Worm (Caenorhabditis elegans) whole organism, L3 larva: ENCODE data around the gene cyk-7.
A peak's percentile ranks its signal among the peaks of the same experiment; 100 is the strongest.

ENCODE experiments used
- ZK546.5 ChIP-seq: sonication (generic microtip); optimal IDR thresholded peaks from 2 replicates; lab custom pipeline; 2017; ENCODE audit warnings: missing biosample characterization, missing genetic modification characterization
- ama-1 ChIP-seq: fragments of 150-350 bp; optimal IDR thresholded peaks from 2 replicates; lab custom pipeline; 2018
- ceh-82 ChIP-seq: fragments of 150-350 bp; optimal IDR thresholded peaks from 2 replicates; lab custom pipeline; 2014; ENCODE audit warnings: missing biosample characterization, missing genetic modification characterization
- egl-27 ChIP-seq: sonication (generic microtip); optimal IDR thresholded peaks from 4 replicates; lab custom pipeline; 2017; ENCODE audit warnings: missing biosample characterization, missing genetic modification reagents, missing genetic modification characterization
- egl-5 ChIP-seq: fragments of 150-350 bp; optimal IDR thresholded peaks from 2 replicates; lab custom pipeline; 2017; ENCODE audit warnings: missing biosample characterization, missing genetic modification reagents, missing genetic modification characterization, inconsistent platforms
- eor-1 ChIP-seq, 2 experiments: fragments of 150-350 bp; optimal IDR thresholded peaks; 2 replicates each; lab custom pipeline; 2014 to 2018; ENCODE audit warnings: missing biosample characterization in 2 of 2, missing genetic modification characterization in 2 of 2
- fkh-2 ChIP-seq: fragments of 150-350 bp; optimal IDR thresholded peaks from 2 replicates; lab custom pipeline; 2014; ENCODE audit warnings: missing biosample characterization, missing genetic modification reagents, missing genetic modification characterization
- fos-1 ChIP-seq: fragments of 150-350 bp; optimal IDR thresholded peaks from 2 replicates; lab custom pipeline; 2014; ENCODE audit warnings: missing biosample characterization, missing genetic modification characterization
- lin-39 ChIP-seq: fragments of 150-350 bp; optimal IDR thresholded peaks from 2 replicates; lab custom pipeline; 2018; ENCODE audit warnings: missing biosample characterization, missing genetic modification reagents, missing genetic modification characterization
- mml-1 ChIP-seq: fragments of 150-350 bp; sonication (generic microtip); optimal IDR thresholded peaks from 3 replicates; lab custom pipeline; 2014; ENCODE audit warnings: missing biosample characterization, missing genetic modification characterization
- nfya-1 ChIP-seq: sonication (generic microtip); optimal IDR thresholded peaks from 2 replicates; lab custom pipeline; 2017; ENCODE audit warnings: missing genetic modification characterization, mild to moderate bottlenecking, missing compliant biosample characterization, antibody characterized with exemption, moderate library complexity; ENCODE audit not compliant: insufficient read depth
- nhr-11 ChIP-seq: fragments of 150-350 bp; optimal IDR thresholded peaks from 2 replicates; lab custom pipeline; 2014; ENCODE audit warnings: missing biosample characterization, missing genetic modification characterization
- nhr-12 ChIP-seq: fragments of 150-350 bp; optimal IDR thresholded peaks from 2 replicates; lab custom pipeline; 2014; ENCODE audit warnings: missing biosample characterization, missing genetic modification characterization
- nhr-23 ChIP-seq: fragments of 150-350 bp; optimal IDR thresholded peaks from 2 replicates; lab custom pipeline; 2014; ENCODE audit warnings: missing biosample characterization, missing genetic modification reagents, missing genetic modification characterization
- nhr-237 ChIP-seq: fragments of 150-350 bp; optimal IDR thresholded peaks from 2 replicates; lab custom pipeline; 2014; ENCODE audit warnings: missing biosample characterization, missing genetic modification characterization
- nhr-28 ChIP-seq: fragments of 150-350 bp; optimal IDR thresholded peaks from 2 replicates; lab custom pipeline; 2014; ENCODE audit warnings: missing biosample characterization, missing genetic modification characterization
- nhr-43 ChIP-seq: sonication (generic microtip); optimal IDR thresholded peaks from 2 replicates; lab custom pipeline; 2016; ENCODE audit warnings: mild to moderate bottlenecking, missing genetic modification characterization, missing compliant biosample characterization; ENCODE audit not compliant: poor library complexity, severe bottlenecking
- nhr-67 ChIP-seq: fragments of 150-350 bp; optimal IDR thresholded peaks from 2 replicates; lab custom pipeline; 2014; ENCODE audit warnings: missing biosample characterization, missing genetic modification characterization
- skn-1 ChIP-seq: fragments of 150-350 bp; optimal IDR thresholded peaks from 2 replicates; lab custom pipeline; 2014; ENCODE audit warnings: missing biosample characterization, missing genetic modification characterization
- unc-62 ChIP-seq: fragments of 150-350 bp; sonication (generic microtip); optimal IDR thresholded peaks from 4 replicates; lab custom pipeline; 2014; ENCODE audit warnings: missing biosample characterization, missing genetic modification reagents, missing genetic modification characterization
- zag-1 ChIP-seq: fragments of 150-350 bp; optimal IDR thresholded peaks from 2 replicates; lab custom pipeline; 2014; ENCODE audit warnings: missing biosample characterization, missing genetic modification characterization
- ztf-4 ChIP-seq: fragments of 150-350 bp; optimal IDR thresholded peaks from 2 replicates; lab custom pipeline; 2014; ENCODE audit warnings: missing biosample characterization, missing genetic modification characterization

The cyk-7 gene

DNA sequence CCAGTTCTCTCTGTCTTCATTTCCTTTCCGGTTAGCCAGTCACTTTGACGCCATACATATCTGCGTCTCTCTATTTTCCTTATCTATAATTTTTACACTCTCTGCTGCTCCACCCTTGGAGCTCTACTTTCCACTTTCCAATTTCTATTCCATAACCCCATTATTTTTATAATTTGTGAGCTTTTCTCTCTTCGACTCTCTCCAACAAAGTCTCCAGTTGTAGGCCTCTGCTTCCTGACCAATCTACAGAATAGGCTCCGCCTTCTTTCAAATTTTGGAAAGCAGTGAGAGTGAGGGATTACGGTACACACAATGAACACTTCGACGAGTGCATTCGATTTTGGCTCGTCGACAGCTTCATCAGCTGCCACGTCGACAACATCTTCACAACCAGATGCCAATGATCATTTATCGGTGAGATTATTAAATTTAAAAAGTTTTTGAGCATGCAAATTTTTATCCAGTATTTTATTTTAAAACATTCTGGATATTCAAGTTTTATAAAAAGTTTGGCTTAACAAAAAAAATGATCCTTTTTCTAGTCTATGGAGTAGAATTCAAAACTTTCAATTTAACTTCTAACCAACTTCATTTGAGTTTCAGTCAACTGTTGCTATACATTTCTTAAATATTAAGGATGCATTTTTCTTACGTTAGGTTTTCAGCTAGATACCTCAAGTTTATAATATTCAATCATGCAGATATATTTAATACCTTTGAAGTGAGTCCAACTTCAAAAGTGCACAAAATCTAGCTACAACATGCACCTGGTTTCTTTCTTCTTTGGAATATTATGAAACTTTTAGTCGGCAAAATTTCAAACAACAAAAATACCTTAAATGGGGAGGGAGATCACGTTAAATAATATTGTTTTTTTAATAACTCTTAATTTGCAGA lies 19.2 kb upstream of the cyk-7 start, which contains the start of gene egl-5:
egl-5 (plus strand) TSS at position 216 of the 897 bp plus-strand sequence.
- TF ChIP-seq ZK546.5 (tag; lab: Kevin White, UChicago) = no peak
- peak; percentile 79 for TF ChIP-seq nfya-1
- no peak for TF ChIP-seq nhr-43 (tag; lab: Kevin White, UChicago)
- peak; percentile 100 for TF ChIP-seq skn-1 (tag; lab: Kevin White, UChicago)
- TF ChIP-seq unc-62 (GFP tag; lab: Kevin White, UChicago) = no peak
- peak; percentile 99 for TF ChIP-seq egl-5
- no peak for TF ChIP-seq zag-1 (tag; lab: Kevin White, UChicago)
- peak; percentile 100 for TF ChIP-seq nhr-23 (tag; lab: Kevin White, UChicago)

- peak; percentile 100 for TF ChIP-seq egl-5
- peak; percentile 96 for TF ChIP-seq nfya-1
- no peak for TF ChIP-seq eor-1 (tag; optimal IDR thresholded peaks at IDR 0.05; lab: Kevin White, UChicago)
Measured at ce11 chrIII:7812208-7812880, 17.1 kb upstream of the cyk-7 start.

DNA sequence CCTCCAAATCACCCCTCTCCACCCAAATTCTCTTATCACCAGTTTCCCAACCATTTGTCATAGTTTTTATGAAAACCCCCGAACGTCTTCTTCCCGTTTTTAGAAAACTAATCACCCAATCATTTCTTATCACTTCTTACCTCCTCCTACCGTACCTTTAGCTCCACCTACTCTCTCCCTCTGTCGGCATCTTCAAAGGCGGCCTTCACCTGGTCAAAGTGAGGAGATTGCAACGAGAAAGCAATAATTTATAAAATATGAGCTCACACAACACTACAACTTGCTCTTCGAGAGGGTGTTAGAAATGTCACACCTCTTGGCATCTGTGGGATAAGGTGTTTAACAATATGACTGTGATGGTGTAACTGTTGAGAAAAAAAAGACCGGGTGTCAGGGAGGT lies 13.8 kb upstream of the cyk-7 start:
- TF ChIP-seq lin-39 (tag; lab: Kevin White, UChicago) (no peak), fos-1 (no peak), skn-1 (tag; lab: Kevin White, UChicago) (no peak), fkh-2 (tag; lab: Kevin White, UChicago) (no peak), egl-5 (peak; percentile 98), ztf-4 (no peak), nhr-67 (tag; lab: Kevin White, UChicago) (no peak), nfya-1 (peak; percentile 11), nhr-28 (tag; lab: Kevin White, UChicago) (no peak), ceh-82 (tag; lab: Kevin White, UChicago) (no peak)

DNA sequence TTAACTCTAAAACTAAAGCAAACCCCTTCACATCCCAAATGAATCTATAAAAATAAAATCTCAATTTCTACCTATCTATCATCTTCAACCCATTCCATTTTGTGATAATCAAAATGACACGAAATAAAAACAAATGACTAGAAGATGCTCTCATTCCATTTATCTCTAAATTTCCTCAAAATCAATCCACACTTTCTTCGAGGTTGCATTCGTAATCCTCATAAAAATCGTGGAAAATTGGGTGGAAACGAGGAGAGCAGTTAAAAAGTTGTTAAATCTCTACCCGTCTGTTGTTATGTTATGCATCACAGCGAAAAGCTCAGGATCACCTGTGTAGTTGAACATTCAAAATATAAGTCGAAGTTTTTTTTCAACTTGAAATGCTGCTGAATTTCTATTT lies 11.7 kb upstream of the cyk-7 start:
- TF ChIP-seq egl-5 (peak; percentile 100), egl-27 (tag; lab: Kevin White, UChicago) (no peak)

ce11 chrIII:7805253-7805652 lies 10.0 kb upstream of the cyk-7 start:
- TF ChIP-seq skn-1 (tag; lab: Kevin White, UChicago) = no peak
- TF ChIP-seq ZK546.5 (tag; lab: Kevin White, UChicago) = no peak
- TF ChIP-seq egl-5 = peak; percentile 98

ce11 chrIII:7792970-7793369 lies 2.2 kb downstream of the cyk-7 start:
- no peak for TF ChIP-seq nhr-12 (tag; lab: Kevin White, UChicago)
- TF ChIP-seq nfya-1 = peak; percentile 20

DNA sequence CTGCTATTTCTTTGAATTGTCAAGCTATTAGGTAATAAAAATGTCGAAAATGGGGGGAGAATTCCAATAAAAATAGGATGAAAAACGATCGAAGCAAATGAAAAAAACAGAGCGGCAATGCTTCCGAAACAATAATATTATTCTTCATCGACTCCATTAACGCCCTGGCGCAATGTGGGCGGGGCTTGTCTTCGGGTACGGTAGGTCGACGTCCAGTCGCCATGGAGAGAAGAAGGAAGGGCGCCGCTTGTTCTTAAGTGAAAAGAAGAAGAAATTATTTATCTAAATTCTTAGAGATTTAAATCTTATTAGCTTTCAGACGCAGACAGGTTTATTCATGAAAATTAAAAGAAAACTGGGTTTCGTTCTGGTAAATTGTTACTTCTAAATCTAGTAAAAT lies 3.0 kb downstream of the cyk-7 start:
- no peak for TF ChIP-seq nhr-237
- peak; percentile 97 for TF ChIP-seq nfya-1

- peak; percentile 65 for TF ChIP-seq nfya-1
- no peak for TF ChIP-seq nhr-11 (tag; lab: Kevin White, UChicago)
- TF ChIP-seq ama-1 = no peak
- TF ChIP-seq nhr-237 = no peak
Measured at ce11 chrIII:7790522-7790921, 4.7 kb downstream of the cyk-7 start.

- no peak for TF ChIP-seq mml-1
Measured at ce11 chrIII:7788410-7788809, 6.8 kb downstream of the cyk-7 start.
